Fruit fly (Drosophila melanogaster) whole organism, prepupa: Measurements from ENCODE around the gene acs.

ENCODE experiments used
- CG3919 ChIP-seq: fragments of 200-800 bp; sonication (Bioruptor generic); optimal IDR thresholded peaks from 3 replicates; lab custom pipeline; 2016; ENCODE audit warnings: missing biosample characterization, missing genetic modification characterization
- CG6163 ChIP-seq: fragments of 200-800 bp; sonication (Bioruptor generic); IDR thresholded peaks from 3 replicates; pipeline ENCODE4 v1.3.6; 2022; ENCODE audit warnings: missing biosample characterization, missing genetic modification characterization
- CG6792 ChIP-seq: fragments of 200-800 bp; sonication (Bioruptor generic); optimal IDR thresholded peaks from 3 replicates; lab custom pipeline; 2016; ENCODE audit warnings: missing biosample characterization, missing genetic modification characterization
- Eip75B ChIP-seq: fragments of 200-800 bp; sonication (Bioruptor generic); optimal IDR thresholded peaks from 3 replicates; lab custom pipeline; 2016; ENCODE audit warnings: missing biosample characterization, missing genetic modification characterization
- Eip93F ChIP-seq: fragments of 200-800 bp; sonication (Bioruptor generic); optimal IDR thresholded peaks from 2 replicates; lab custom pipeline; 2016; ENCODE audit warnings: missing biosample characterization, mild to moderate bottlenecking, missing genetic modification characterization
- Gug ChIP-seq: fragments of 200-800 bp; sonication (Bioruptor generic); IDR thresholded peaks from 2 replicates; pipeline ENCODE4 v1.3.6; 2022; ENCODE audit warnings: missing biosample characterization, missing genetic modification characterization
- Hr38 ChIP-seq: sonication (Bioruptor generic); optimal IDR thresholded peaks from 2 replicates; lab custom pipeline; 2016; ENCODE audit warnings: missing biosample characterization, missing genetic modification characterization
- Lpt ChIP-seq: fragments of 200-800 bp; sonication (Bioruptor generic); optimal IDR thresholded peaks from 3 replicates; lab custom pipeline; 2016; ENCODE audit warnings: missing biosample characterization, missing genetic modification characterization
- dac ChIP-seq: fragments of 200-800 bp; sonication (Bioruptor generic); optimal IDR thresholded peaks from 2 replicates; lab custom pipeline; 2017; ENCODE audit warnings: missing biosample characterization, mild to moderate bottlenecking, missing genetic modification characterization
- eg ChIP-seq: fragments of 200-800 bp; sonication (Bioruptor generic); IDR thresholded peaks from 3 replicates; pipeline ENCODE4 v1.3.6; 2022; ENCODE audit warnings: missing biosample characterization, missing genetic modification characterization
- net ChIP-seq: fragments of 200-800 bp; sonication (Bioruptor generic); optimal IDR thresholded peaks from 3 replicates; lab custom pipeline; 2016; ENCODE audit warnings: missing biosample characterization, missing genetic modification characterization
- salr ChIP-seq, 2 experiments: fragments of 200-800 bp; sonication (Bioruptor generic); optimal IDR thresholded peaks; 3 replicates each; lab custom pipeline; 2016 to 2018; ENCODE audit warnings: missing biosample characterization in 2 of 2, missing genetic modification characterization in 2 of 2, mild to moderate bottlenecking in 1 of 2
- svp ChIP-seq: fragments of 200-800 bp; sonication (Bioruptor generic); peaks from one replicate; lab custom pipeline; 2016; ENCODE audit warnings: missing biosample characterization, missing genetic modification characterization
- vri ChIP-seq: fragments of 200-800 bp; sonication (Bioruptor generic); optimal IDR thresholded peaks from 3 replicates; lab custom pipeline; 2016; ENCODE audit warnings: missing biosample characterization, mild to moderate bottlenecking, missing genetic modification characterization

DNA sequence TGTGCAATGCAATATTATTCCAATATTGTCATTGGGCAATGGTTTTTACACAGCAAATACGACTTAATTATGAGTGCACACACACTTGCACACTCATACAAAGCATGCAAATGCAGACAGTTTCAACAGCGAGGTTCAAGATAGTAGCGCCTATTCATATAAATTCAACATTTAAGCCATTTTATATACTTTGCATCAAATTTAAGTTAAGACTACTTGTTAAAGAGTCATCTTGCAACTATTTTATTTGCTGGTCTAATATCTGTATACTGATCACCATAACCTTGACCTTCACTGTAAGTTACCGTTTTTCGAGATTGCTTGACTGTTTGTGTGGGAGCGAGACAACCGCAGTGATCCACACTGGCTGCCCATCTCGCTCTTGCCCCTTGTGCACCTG, 14.0 kb downstream of the acs start:
- TF ChIP-seq CG3919 (GFP tag; lab: Kevin White, UChicago) (no peak), dac (GFP tag; lab: Kevin White, UChicago) (no peak), Eip75B (GFP tag; lab: Kevin White, UChicago) (no peak), net (GFP tag; lab: Kevin White, UChicago) (no peak), salr (GFP tag; optimal IDR thresholded peaks at IDR 0.05; lab: Kevin White, UChicago) (no peak), vri (GFP tag; lab: Kevin White, UChicago) (no peak), CG6792 (no peak), Gug (GFP tag; lab: Robert Waterston, UW) (no peak), eg (GFP tag; lab: Robert Waterston, UW) (no peak), CG6163 (GFP tag; lab: Robert Waterston, UW) (no peak), Eip93F (GFP tag; lab: Kevin White, UChicago) (no peak), Lpt (GFP tag; lab: Kevin White, UChicago) (no peak), Hr38 (GFP tag; lab: Kevin White, UChicago) (no peak), svp (GFP tag; lab: Kevin White, UChicago) (peak; percentile 77)
